Fruit fly (Drosophila melanogaster): ENCODE measurements around the gene GV1.

The GV1 gene

DNA sequence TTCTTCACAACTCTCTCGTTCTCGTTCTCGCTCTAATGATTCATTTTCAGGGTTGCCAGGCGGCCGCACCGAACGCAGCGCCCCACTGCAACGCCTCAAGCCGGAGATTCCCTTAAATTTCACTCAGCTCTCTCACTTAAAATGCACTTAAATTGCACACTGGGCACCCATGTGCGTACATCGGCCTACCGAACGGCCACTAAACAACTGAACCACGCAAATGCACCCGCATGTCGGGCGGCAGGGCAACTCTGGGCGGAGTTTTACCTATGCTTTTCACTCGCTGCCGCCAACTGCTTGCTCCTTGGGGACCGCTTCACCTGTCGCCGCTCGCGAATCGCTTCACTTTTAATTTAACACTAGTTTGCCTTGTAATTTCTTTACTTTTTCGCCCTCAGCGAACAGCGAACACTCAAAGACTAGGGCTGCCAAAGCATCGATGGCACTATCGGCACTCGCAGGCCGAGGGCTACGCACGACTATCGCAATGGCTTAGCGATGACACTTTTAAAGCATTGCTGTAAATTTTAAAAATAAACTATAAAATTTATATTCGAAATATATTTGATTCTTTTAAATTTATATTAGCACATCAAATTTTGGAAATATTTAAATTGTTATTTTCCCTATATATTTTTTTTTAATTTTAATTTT lies 51.5 kb downstream of the GV1 start, which contains the start of gene Rap1 (continued):
- TF ChIP-seq trh (GFP tag; optimal IDR thresholded peaks at IDR 0.05) (peak; percentile 22), CG10147 (GFP tag; optimal IDR thresholded peaks at IDR 0.05) (peak; percentile 60), Ets65A (GFP tag) (peak; percentile 97), CG13296 (GFP tag; optimal IDR thresholded peaks at IDR 0.05) (peak; percentile 60), CG2199 (GFP tag; IDR thresholded peaks at IDR 0.05) (no peak), CG12071 (GFP tag; optimal IDR thresholded peaks at IDR 0.05) (peak; percentile 11), zen2 (GFP tag; IDR thresholded peaks at IDR 0.05; ENCODE audit: partially characterized antibody) (peak; percentile 73; the same call in 2 of the 3 replicates), CG11247 (GFP tag; IDR thresholded peaks at IDR 0.05) (peak; percentile 84), lmd (GFP tag; IDR thresholded peaks at IDR 0.05) (peak; percentile 78; the same call in 1 of the 2 replicates), Lim3 (GFP tag; IDR thresholded peaks at IDR 0.05) (no peak), CG10979 (tag; optimal IDR thresholded peaks at IDR 0.05) (peak; percentile 48), CG5245 (GFP tag; optimal IDR thresholded peaks at IDR 0.05) (peak; percentile 21), MTF-1 (GFP tag; optimal IDR thresholded peaks at IDR 0.05; ENCODE audit: borderline replicate concordance) (no peak), HHEX (GFP tag; optimal IDR thresholded peaks at IDR 0.05) (peak; percentile 60), sens-2 (GFP tag; IDR thresholded peaks at IDR 0.05) (no peak; the same call in 1 of the 2 replicates), Hr39 (optimal IDR thresholded peaks at IDR 0.05) (no peak), CG13424 (tag; optimal IDR thresholded peaks at IDR 0.05) (peak; percentile 33), knrl (GFP tag; IDR thresholded peaks at IDR 0.05; ENCODE audit: partially characterized antibody) (peak; percentile 96), CG7357 (GFP tag; IDR thresholded peaks at IDR 0.05) (peak; percentile 15; the same call in 1 of the 3 replicates), gcm (GFP tag; optimal IDR thresholded peaks at IDR 0.05) (peak; percentile 55), al (GFP tag; IDR thresholded peaks at IDR 0.05) (peak; percentile 67), Tbp (GFP tag; optimal IDR thresholded peaks at IDR 0.05) (no peak), CG3726 (GFP tag; IDR thresholded peaks at IDR 0.05) (no peak), lola (GFP tag; optimal IDR thresholded peaks at IDR 0.05) (peak in 1 of 3 experiments; percentile 43), B-H1 (GFP tag; IDR thresholded peaks at IDR 0.05) (peak; percentile 49), CG7745 (tag; optimal IDR thresholded peaks at IDR 0.05) (no peak), GATAe (GFP tag; conservative IDR thresholded peaks at IDR 0.05) (no peak), vnd (GFP tag; IDR thresholded peaks at IDR 0.05; ENCODE audit: partially characterized antibody) (peak; percentile 92), sqz (GFP tag; optimal IDR thresholded peaks at IDR 0.05) (no peak), ems (GFP tag; optimal IDR thresholded peaks at IDR 0.05) (peak; percentile 56), fru (optimal IDR thresholded peaks at IDR 0.05) (no peak), Atf-2 (GFP tag; optimal IDR thresholded peaks at IDR 0.05) (peak; percentile 39), corto (GFP tag; optimal IDR thresholded peaks at IDR 0.05) (peak; percentile 27), sc (optimal IDR thresholded peaks at IDR 0.05) (no peak), sc (GFP tag; optimal IDR thresholded peaks at IDR 0.05) (peak; percentile 14), CG42726 (GFP tag; IDR thresholded peaks at IDR 0.05; ENCODE audit: partially characterized antibody) (peak; percentile 96), rib (GFP tag; IDR thresholded peaks at IDR 0.05) (no peak), YL-1 (GFP tag; optimal IDR thresholded peaks at IDR 0.05) (peak; percentile 89), CG4617 (GFP tag; optimal IDR thresholded peaks at IDR 0.05; ENCODE audit: borderline replicate concordance) (peak; percentile 95), Scr (GFP tag; IDR thresholded peaks at IDR 0.05; ENCODE audit: partially characterized antibody) (peak; percentile 95), sens (GFP tag) (peak; percentile 85), twi (tag; optimal IDR thresholded peaks at IDR 0.05) (no peak), ken (GFP tag; IDR thresholded peaks at IDR 0.05) (peak; percentile 46; the same call in 2 of the 3 replicates), mld (GFP tag; IDR thresholded peaks at IDR 0.05; ENCODE audit: partially characterized antibody) (peak; percentile 88), psq (GFP tag; optimal IDR thresholded peaks at IDR 0.05) (peak; percentile 26), CG15514 (GFP tag; optimal IDR thresholded peaks at IDR 0.05) (peak; percentile 86), HmgZ (tag; optimal IDR thresholded peaks at IDR 0.05) (peak; percentile 15), croc (GFP tag; conservative IDR thresholded peaks at IDR 0.05) (peak; percentile 51; the same call in 2 of the 3 replicates), Blimp-1 (GFP tag; optimal IDR thresholded peaks at IDR 0.05) (peak; percentile 50), CG6175 (GFP tag; IDR thresholded peaks at IDR 0.05) (peak; percentile 42; the same call in 1 of the 3 replicates)
